Worm (Caenorhabditis elegans) whole organism, young adult: ENCODE data around the gene isw-1.

Source experiments
- C06A6.2 ChIP-seq: fragments of 200-800 bp; sonication (Bioruptor generic); conservative IDR thresholded peaks from 2 replicates; pipeline ENCODE4 v1.3.6; 2022; ENCODE audit warnings: missing genetic modification characterization, missing compliant biosample characterization
- C17E4.6 ChIP-seq: fragments of 200-800 bp; sonication (Bioruptor generic); IDR thresholded peaks from 2 replicates; pipeline ENCODE4 v1.3.6; 2022; ENCODE audit warnings: missing genetic modification reagents, missing genetic modification characterization, missing compliant biosample characterization
- D2030.7 ChIP-seq: fragments of 200-800 bp; sonication (Bioruptor generic); IDR thresholded peaks from 2 replicates; pipeline ENCODE4 v1.3.6; 2022; ENCODE audit warnings: missing genetic modification reagents, missing genetic modification characterization, missing compliant biosample characterization
- F37B4.10 ChIP-seq: fragments of 200-800 bp; sonication (Bioruptor generic); IDR thresholded peaks from 2 replicates; pipeline ENCODE4 v1.3.6; 2022; ENCODE audit warnings: missing genetic modification characterization, missing compliant biosample characterization
- K11D2.4 ChIP-seq: fragments of 200-800 bp; sonication (Bioruptor generic); IDR thresholded peaks from 2 replicates; pipeline ENCODE4 v1.3.6; 2022; ENCODE audit warnings: missing genetic modification reagents, missing genetic modification characterization, missing compliant biosample characterization
- T26A5.8 ChIP-seq: sonication (generic microtip); optimal IDR thresholded peaks from 2 replicates; lab custom pipeline; 2016; ENCODE audit warnings: missing genetic modification characterization, missing compliant biosample characterization
- Y56A3A.18 ChIP-seq: fragments of 200-800 bp; sonication (Bioruptor generic); IDR thresholded peaks from 2 replicates; pipeline ENCODE4 v1.3.6; 2022; ENCODE audit warnings: missing genetic modification reagents, missing genetic modification characterization, missing compliant biosample characterization
- Y67H2A.10 ChIP-seq: fragments of 200-800 bp; sonication (Bioruptor generic); conservative IDR thresholded peaks from 2 replicates; pipeline ENCODE4 v1.3.6; 2022; ENCODE audit warnings: missing genetic modification reagents, missing genetic modification characterization, missing compliant biosample characterization
- attf-3 ChIP-seq: fragments of 200-800 bp; sonication (Bioruptor generic); conservative IDR thresholded peaks from 2 replicates; pipeline ENCODE4 v1.3.6; 2022; ENCODE audit warnings: missing genetic modification reagents, missing genetic modification characterization, missing compliant biosample characterization
- cebp-1 ChIP-seq, 2 experiments: fragments of 200-800 bp in 1 of 2; sonication (Bioruptor generic) in 1 of 2; sonication (generic microtip) in 1 of 2; IDR thresholded peaks in 1 of 2; optimal IDR thresholded peaks in 1 of 2; 2 replicates each; pipeline versions ENCODE4 v1.3.6 to Lab custom; 2017 to 2022; ENCODE audit warnings: missing compliant biosample characterization in 2 of 2, missing genetic modification characterization in 2 of 2, mild to moderate bottlenecking in 1 of 2, missing genetic modification reagents in 1 of 2, moderate library complexity in 1 of 2
- ceh-27 ChIP-seq: fragments of 200-800 bp; sonication (Bioruptor generic); optimal IDR thresholded peaks from 2 replicates; lab custom pipeline; 2018; ENCODE audit warnings: mild to moderate bottlenecking, missing genetic modification characterization, moderate library complexity, missing compliant biosample characterization
- ceh-40 ChIP-seq: fragments of 200-800 bp; sonication (Bioruptor generic); IDR thresholded peaks from 2 replicates; pipeline ENCODE4 v1.3.6; 2022; ENCODE audit warnings: missing genetic modification characterization, missing compliant biosample characterization
- ceh-58 ChIP-seq: fragments of 200-800 bp; sonication (Bioruptor generic); IDR thresholded peaks from 2 replicates; pipeline ENCODE4 v1.3.6; 2022; ENCODE audit warnings: missing genetic modification characterization, missing compliant biosample characterization
- ceh-91 ChIP-seq: fragments of 200-800 bp; sonication (Bioruptor generic); IDR thresholded peaks from 2 replicates; pipeline ENCODE4 v1.3.6; 2022; ENCODE audit warnings: missing genetic modification reagents, missing genetic modification characterization, missing compliant biosample characterization
- chd-7 ChIP-seq: sonication (generic microtip); optimal IDR thresholded peaks from 2 replicates; lab custom pipeline; 2016; ENCODE audit warnings: mild to moderate bottlenecking, missing genetic modification characterization, moderate library complexity, missing compliant biosample characterization
- egl-44 ChIP-seq: fragments of 200-800 bp; sonication (Bioruptor generic); IDR thresholded peaks from 2 replicates; pipeline ENCODE4 v1.3.6; 2022; ENCODE audit warnings: missing genetic modification reagents, missing genetic modification characterization, missing compliant biosample characterization
- egrh-3 ChIP-seq: fragments of 200-800 bp; sonication (Bioruptor generic); IDR thresholded peaks from 2 replicates; pipeline ENCODE4 v1.3.6; 2022; ENCODE audit warnings: missing genetic modification reagents, missing genetic modification characterization, missing compliant biosample characterization
- ekl-4 ChIP-seq: fragments of 200-800 bp; sonication (Bioruptor generic); IDR thresholded peaks from 2 replicates; pipeline ENCODE4 v1.3.6; 2022; ENCODE audit warnings: missing genetic modification reagents, missing genetic modification characterization, missing compliant biosample characterization
- gei-17 ChIP-seq: fragments of 200-800 bp; sonication (Bioruptor generic); optimal IDR thresholded peaks from 2 replicates; lab custom pipeline; 2018; ENCODE audit warnings: mild to moderate bottlenecking, missing genetic modification characterization, missing compliant biosample characterization
- hmg-20 ChIP-seq: fragments of 200-800 bp; sonication (Bioruptor generic); IDR thresholded peaks from 2 replicates; pipeline ENCODE4 v1.3.6; 2022; ENCODE audit warnings: missing genetic modification reagents, missing genetic modification characterization, missing compliant biosample characterization
- hsf-1 ChIP-seq: fragments of 200-800 bp; sonication (Bioruptor generic); IDR thresholded peaks from 2 replicates; pipeline ENCODE4 v1.3.6; 2022; ENCODE audit warnings: missing genetic modification reagents, missing genetic modification characterization, missing compliant biosample characterization
- let-607 ChIP-seq, 2 experiments: fragments of 200-800 bp in 1 of 2; sonication (Bioruptor generic) in 1 of 2; sonication (generic microtip) in 1 of 2; optimal IDR thresholded peaks; 2 replicates each; lab custom pipeline; 2016 to 2018; ENCODE audit warnings: mild to moderate bottlenecking in 2 of 2, missing compliant biosample characterization in 2 of 2, missing genetic modification characterization in 2 of 2, moderate library complexity in 2 of 2, missing genotype in 1 of 2
- lin-54 ChIP-seq: fragments of 200-800 bp; sonication (Bioruptor generic); optimal IDR thresholded peaks from 2 replicates; lab custom pipeline; 2018; ENCODE audit warnings: mild to moderate bottlenecking, missing genetic modification characterization, missing compliant biosample characterization
- lsl-1 ChIP-seq: fragments of 200-800 bp; sonication (Bioruptor generic); optimal IDR thresholded peaks from 2 replicates; lab custom pipeline; 2018; ENCODE audit warnings: mild to moderate bottlenecking, missing genetic modification characterization, moderate library complexity, missing compliant biosample characterization
- madf-3 ChIP-seq: fragments of 200-800 bp; sonication (Bioruptor generic); IDR thresholded peaks from 2 replicates; pipeline ENCODE4 v1.3.6; 2022; ENCODE audit warnings: missing genetic modification reagents, missing genetic modification characterization, missing compliant biosample characterization
- madf-6 ChIP-seq: fragments of 200-800 bp; sonication (Bioruptor generic); IDR thresholded peaks from 2 replicates; pipeline ENCODE4 v1.3.6; 2022; ENCODE audit warnings: missing genetic modification reagents, missing genetic modification characterization, missing compliant biosample characterization
- mes-4 ChIP-seq: sonication (generic microtip); optimal IDR thresholded peaks from 2 replicates; lab custom pipeline; 2016; ENCODE audit warnings: missing genotype, missing genetic modification characterization, missing compliant biosample characterization
- nfya-1 ChIP-seq: sonication (generic microtip); optimal IDR thresholded peaks from 2 replicates; lab custom pipeline; 2017; ENCODE audit warnings: antibody characterized with exemption, missing compliant biosample characterization, missing genetic modification characterization, borderline replicate concordance; ENCODE audit not compliant: insufficient read depth
- nfyb-1 ChIP-seq: fragments of 200-800 bp; sonication (Bioruptor generic); IDR thresholded peaks from 2 replicates; pipeline ENCODE4 v1.3.6; 2022; ENCODE audit warnings: missing genetic modification reagents, missing genetic modification characterization, missing compliant biosample characterization
- nhr-120 ChIP-seq: fragments of 200-800 bp; sonication (Bioruptor generic); IDR thresholded peaks from 2 replicates; pipeline ENCODE4 v1.3.6; 2022; ENCODE audit warnings: missing genetic modification characterization, missing compliant biosample characterization
- rcor-1 ChIP-seq: fragments of 200-800 bp; sonication (Bioruptor generic); IDR thresholded peaks from 2 replicates; pipeline ENCODE4 v1.3.6; 2022; ENCODE audit warnings: missing genetic modification reagents, missing genetic modification characterization, missing compliant biosample characterization
- tlf-1 ChIP-seq: fragments of 200-800 bp; sonication (Bioruptor generic); optimal IDR thresholded peaks from 2 replicates; lab custom pipeline; 2018; ENCODE audit warnings: mild to moderate bottlenecking, missing genetic modification characterization, missing compliant biosample characterization
- zim-3 ChIP-seq: sonication (generic microtip); optimal IDR thresholded peaks from 2 replicates; lab custom pipeline; 2017; ENCODE audit warnings: mild to moderate bottlenecking, missing genetic modification characterization, moderate library complexity, missing compliant biosample characterization
- ztf-6 ChIP-seq: fragments of 200-800 bp; sonication (Bioruptor generic); IDR thresholded peaks from 2 replicates; pipeline ENCODE4 v1.3.6; 2022; ENCODE audit warnings: missing genetic modification reagents, missing genetic modification characterization, missing compliant biosample characterization

isw-1 gene

DNA sequence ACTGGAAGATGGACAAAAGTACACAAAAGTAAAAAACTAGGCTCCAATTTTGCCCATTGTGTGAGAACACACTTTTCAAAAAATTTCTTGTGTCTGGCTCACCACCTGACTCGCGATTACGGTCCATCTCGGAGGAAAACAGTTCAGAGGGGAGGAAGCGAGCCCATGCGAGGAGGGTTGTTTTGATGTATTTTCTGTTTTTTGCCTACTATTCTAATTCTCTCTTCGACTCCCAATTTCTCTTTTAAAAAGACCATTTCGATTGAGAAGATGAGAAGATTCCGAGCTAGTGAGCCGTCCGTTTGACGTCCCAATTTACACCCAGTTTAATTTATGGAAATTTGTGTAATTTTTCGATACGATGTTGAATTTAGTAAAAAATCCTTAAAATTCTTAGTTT, 36.8 kb upstream of the isw-1 start:
- no peak for TF ChIP-seq lsl-1 (GFP tag; lab: Kevin White, UChicago)
- no peak for TF ChIP-seq madf-6 (GFP tag; lab: Robert Waterston, UW)
- no peak for TF ChIP-seq mes-4
- no peak for TF ChIP-seq ceh-58 (GFP tag; lab: Robert Waterston, UW)
- TF ChIP-seq D2030.7: no peak
- TF ChIP-seq attf-3: no peak
- TF ChIP-seq Y67H2A.10: no peak
- no peak for TF ChIP-seq C17E4.6 (GFP tag; lab: Robert Waterston, UW)
- TF ChIP-seq cebp-1 (GFP tag; IDR thresholded peaks at IDR 0.05; lab: Robert Waterston, UW): no peak
- TF ChIP-seq cebp-1 (tag; optimal IDR thresholded peaks at IDR 0.05; lab: Kevin White, UChicago): no peak
- TF ChIP-seq gei-17 (GFP tag; lab: Kevin White, UChicago): no peak
- TF ChIP-seq T26A5.8: no peak
- no peak for TF ChIP-seq nfyb-1 (GFP tag; lab: Robert Waterston, UW)
- TF ChIP-seq nfya-1 (tag; lab: Kevin White, UChicago): no peak

ce11 chrIII:6746008-6746407, 36.1 kb upstream of the isw-1 start, which contains the start of gene dig-1:
dig-1 (plus strand) TSS chrIII:6746308.
- no peak for TF ChIP-seq lin-54 (GFP tag; lab: Kevin White, UChicago)
- TF ChIP-seq K11D2.4 (GFP tag; lab: Robert Waterston, UW): no peak
- TF ChIP-seq chd-7 (tag; lab: Kevin White, UChicago): no peak
- TF ChIP-seq rcor-1 (GFP tag; lab: Robert Waterston, UW): no peak
- TF ChIP-seq egrh-3 (GFP tag; lab: Robert Waterston, UW): no peak
- no peak for TF ChIP-seq madf-3 (GFP tag; lab: Robert Waterston, UW)
- no peak for TF ChIP-seq hmg-20 (GFP tag; lab: Robert Waterston, UW)
- TF ChIP-seq ztf-6 (GFP tag; lab: Robert Waterston, UW): no peak
- no peak for TF ChIP-seq egl-44 (GFP tag; lab: Robert Waterston, UW)
- no peak for TF ChIP-seq lsl-1 (GFP tag; lab: Kevin White, UChicago)
- TF ChIP-seq ceh-91 (GFP tag; lab: Robert Waterston, UW): no peak
- TF ChIP-seq zim-3 (tag; lab: Kevin White, UChicago): no peak
- no peak for TF ChIP-seq tlf-1 (GFP tag; lab: Kevin White, UChicago)
- no peak for TF ChIP-seq C06A6.2 (GFP tag; lab: Robert Waterston, UW)
- no peak for TF ChIP-seq ceh-27 (GFP tag; lab: Kevin White, UChicago)

- TF ChIP-seq nfyb-1 (GFP tag; lab: Robert Waterston, UW): no peak
- no peak for TF ChIP-seq ekl-4
- no peak for TF ChIP-seq ceh-40 (GFP tag; lab: Robert Waterston, UW)
- no peak for TF ChIP-seq F37B4.10 (GFP tag; lab: Robert Waterston, UW)
Measured at ce11 chrIII:6742597-6742996, 32.7 kb upstream of the isw-1 start.

- no peak for TF ChIP-seq Y56A3A.18 (GFP tag; lab: Robert Waterston, UW)
- TF ChIP-seq hsf-1 (GFP tag; lab: Robert Waterston, UW): no peak
- no peak for TF ChIP-seq nhr-120 (GFP tag; lab: Robert Waterston, UW)
- TF ChIP-seq let-607 (tag; optimal IDR thresholded peaks at IDR 0.05; lab: Kevin White, UChicago): no peak
Measured at ce11 chrIII:6740072-6740471, 30.2 kb upstream of the isw-1 start.
